Fruit fly (Drosophila melanogaster) whole organism, embryonic: ENCODE results near the gene CG14221.

Source experiments
- Atf6 ChIP-seq: fragments of 200-800 bp; sonication (Bioruptor generic); IDR thresholded peaks from 2 replicates; pipeline ENCODE4 v1.3.6; 2022; ENCODE audit warnings: missing biosample characterization, missing genetic modification characterization
- B-H2 ChIP-seq: fragments of 200-800 bp; sonication (Bioruptor generic); optimal IDR thresholded peaks from 2 replicates; lab custom pipeline; 2018; ENCODE audit warnings: missing biosample characterization, mild to moderate bottlenecking, missing genetic modification characterization
- C15 ChIP-seq: fragments of 200-800 bp; sonication (Bioruptor generic); IDR thresholded peaks from 3 replicates; pipeline ENCODE4 v1.3.6; 2022; ENCODE audit warnings: missing biosample characterization, missing genetic modification characterization
- CG1024 ChIP-seq: fragments of 200-800 bp; sonication (Bioruptor generic); IDR thresholded peaks from 2 replicates; pipeline ENCODE4 v1.3.6; 2022; ENCODE audit warnings: missing biosample characterization, missing genetic modification characterization
- CG10274 ChIP-seq: fragments of 200-800 bp; sonication (Bioruptor generic); optimal IDR thresholded peaks from 3 replicates; lab custom pipeline; 2017; ENCODE audit warnings: missing biosample characterization, mild to moderate bottlenecking, missing genetic modification characterization
- CG10979 ChIP-seq: fragments of 200-800 bp; sonication (Bioruptor generic); optimal IDR thresholded peaks from 2 replicates; lab custom pipeline; 2018; ENCODE audit warnings: missing biosample characterization, mild to moderate bottlenecking, missing genetic modification characterization, moderate library complexity
- CG11247 ChIP-seq: fragments of 200-800 bp; sonication (Bioruptor generic); IDR thresholded peaks from 2 replicates; pipeline ENCODE4 v1.3.6; 2022; ENCODE audit warnings: missing biosample characterization, missing genetic modification characterization
- CG11695 ChIP-seq: fragments of 200-800 bp; sonication (Bioruptor generic); IDR thresholded peaks from 3 replicates; pipeline ENCODE4 v1.3.6; 2022; ENCODE audit warnings: missing biosample characterization, missing genetic modification characterization
- CG15073 ChIP-seq: fragments of 200-800 bp; sonication (Bioruptor generic); optimal IDR thresholded peaks from 2 replicates; lab custom pipeline; 2016; ENCODE audit warnings: missing biosample characterization, missing genetic modification characterization
- CG16779 ChIP-seq: fragments of 200-800 bp; sonication (Bioruptor generic); IDR thresholded peaks from 2 replicates; pipeline ENCODE4 v1.3.6; 2022; ENCODE audit warnings: missing biosample characterization, missing genetic modification characterization
- CG16815 ChIP-seq: fragments of 200-800 bp; sonication (Bioruptor generic); optimal IDR thresholded peaks from 3 replicates; lab custom pipeline; 2017; ENCODE audit warnings: missing biosample characterization, mild to moderate bottlenecking, missing genetic modification characterization
- CG17385 ChIP-seq: fragments of 200-800 bp; sonication (Bioruptor generic); optimal IDR thresholded peaks from 3 replicates; lab custom pipeline; 2018; ENCODE audit warnings: missing biosample characterization, mild to moderate bottlenecking, missing genetic modification characterization
- CG18011 ChIP-seq: fragments of 200-800 bp; sonication (Bioruptor generic); optimal IDR thresholded peaks from 2 replicates; lab custom pipeline; 2017; ENCODE audit warnings: missing biosample characterization, missing genetic modification characterization, mild to moderate bottlenecking, moderate library complexity, missing genotype
- CG18262 ChIP-seq: fragments of 200-800 bp; optimal IDR thresholded peaks from 3 replicates; lab custom pipeline; 2019; ENCODE audit warnings: missing biosample characterization, mild to moderate bottlenecking, missing genetic modification characterization, moderate library complexity
- CG4328 ChIP-seq: fragments of 200-800 bp; sonication (Bioruptor generic); optimal IDR thresholded peaks from 3 replicates; lab custom pipeline; 2017; ENCODE audit warnings: missing biosample characterization, missing genetic modification reagents, missing genetic modification characterization
- CG4854 ChIP-seq: fragments of 200-800 bp; sonication (Bioruptor generic); optimal IDR thresholded peaks from 2 replicates; lab custom pipeline; 2016; ENCODE audit warnings: missing biosample characterization, missing genetic modification characterization, inconsistent platforms
- CG5245 ChIP-seq: fragments of 200-800 bp; sonication (Bioruptor generic); optimal IDR thresholded peaks from 3 replicates; lab custom pipeline; 2016; ENCODE audit warnings: missing biosample characterization, missing genetic modification characterization
- CG7839 ChIP-seq: fragments of 200-800 bp; sonication (Bioruptor generic); optimal IDR thresholded peaks from 3 replicates; lab custom pipeline; 2018; ENCODE audit warnings: missing biosample characterization, mild to moderate bottlenecking, missing genetic modification characterization, moderate library complexity
- CG7987 ChIP-seq: fragments of 200-800 bp; sonication (Bioruptor generic); optimal IDR thresholded peaks from 2 replicates; lab custom pipeline; 2018; ENCODE audit warnings: missing biosample characterization, mild to moderate bottlenecking, missing genetic modification characterization, moderate library complexity
- CG8388 ChIP-seq: fragments of 200-800 bp; sonication (Bioruptor generic); optimal IDR thresholded peaks from 2 replicates; lab custom pipeline; 2019; ENCODE audit warnings: missing biosample characterization, mild to moderate bottlenecking, missing genetic modification characterization, moderate library complexity
- CG9609 ChIP-seq: fragments of 200-800 bp; sonication (Bioruptor generic); optimal IDR thresholded peaks from 3 replicates; lab custom pipeline; 2016; ENCODE audit warnings: missing biosample characterization, missing genetic modification characterization
- Deaf1 ChIP-seq: fragments of 200-800 bp; optimal IDR thresholded peaks from 3 replicates; lab custom pipeline; 2019; ENCODE audit warnings: missing biosample characterization, mild to moderate bottlenecking, missing genetic modification characterization, moderate library complexity
- E2f1 ChIP-seq: fragments of 200-800 bp; sonication (Bioruptor generic); IDR thresholded peaks from 2 replicates; pipeline ENCODE4 v1.3.6; 2022; ENCODE audit warnings: missing biosample characterization, missing genetic modification characterization
- Eip74EF ChIP-seq, 2 experiments: fragments of 200-800 bp in 1 of 2; fragments of >200 bp in 1 of 2; sonication (Bioruptor generic) in 1 of 2; optimal IDR thresholded peaks; 2 replicates each; lab custom pipeline; 2017 to 2019; ENCODE audit warnings: missing biosample characterization in 2 of 2, missing genetic modification characterization in 2 of 2, mild to moderate bottlenecking in 1 of 2, moderate library complexity in 1 of 2
- HHEX ChIP-seq: fragments of 200-800 bp; sonication (Bioruptor generic); optimal IDR thresholded peaks from 3 replicates; lab custom pipeline; 2017; ENCODE audit warnings: missing biosample characterization, mild to moderate bottlenecking, missing genetic modification characterization, missing genetic modification reagents
- Lhr ChIP-seq: fragments of 200-800 bp; sonication (Bioruptor generic); optimal IDR thresholded peaks from 3 replicates; lab custom pipeline; 2017; ENCODE audit warnings: mild to moderate bottlenecking, missing biosample characterization, missing genetic modification reagents, missing genetic modification characterization
- Sin3A ChIP-seq: fragments of >200 bp; optimal IDR thresholded peaks from 2 replicates; lab custom pipeline; 2018
- Ssrp ChIP-seq: fragments of 200-800 bp; sonication (Bioruptor generic); optimal IDR thresholded peaks from 2 replicates; lab custom pipeline; 2018; ENCODE audit warnings: missing biosample characterization, mild to moderate bottlenecking, missing genetic modification characterization, moderate library complexity
- Taf1 ChIP-seq: fragments of 200-800 bp; sonication (Bioruptor generic); IDR thresholded peaks from 2 replicates; pipeline ENCODE4 v1.3.6; 2022; ENCODE audit warnings: missing biosample characterization, missing genetic modification characterization
- aop ChIP-seq: fragments of 200-800 bp; sonication (Bioruptor generic); IDR thresholded peaks from 2 replicates; pipeline ENCODE4 v1.3.6; 2022; ENCODE audit warnings: missing biosample characterization, missing genetic modification characterization
- bigmax ChIP-seq: fragments of 200-800 bp; sonication (Bioruptor generic); optimal IDR thresholded peaks from 2 replicates; lab custom pipeline; 2018; ENCODE audit warnings: missing biosample characterization, mild to moderate bottlenecking, missing genetic modification characterization
- bowl ChIP-seq: fragments of 200-800 bp; sonication (Bioruptor generic); IDR thresholded peaks from 2 replicates; pipeline ENCODE4 v1.3.6; 2022; ENCODE audit warnings: missing biosample characterization, missing genetic modification characterization
- cas ChIP-seq: fragments of 200-800 bp; sonication (Bioruptor generic); IDR thresholded peaks from 2 replicates; pipeline ENCODE4 v1.3.6; 2022; ENCODE audit warnings: missing biosample characterization, missing genetic modification characterization
- cg ChIP-seq: fragments of 200-800 bp; sonication (Bioruptor generic); optimal IDR thresholded peaks from 3 replicates; lab custom pipeline; 2019; ENCODE audit warnings: missing biosample characterization, mild to moderate bottlenecking, missing genetic modification characterization, moderate library complexity
- croc ChIP-seq: fragments of 200-800 bp; sonication (Bioruptor generic); conservative IDR thresholded peaks from 3 replicates; pipeline ENCODE4 v1.3.6; 2022; ENCODE audit warnings: missing biosample characterization, missing genetic modification characterization
- dmrt99B ChIP-seq: fragments of 200-800 bp; sonication (Bioruptor generic); optimal IDR thresholded peaks from 2 replicates; lab custom pipeline; 2018; ENCODE audit warnings: missing biosample characterization, mild to moderate bottlenecking, missing genetic modification characterization, moderate library complexity
- grau ChIP-seq: fragments of 200-800 bp; optimal IDR thresholded peaks from 3 replicates; lab custom pipeline; 2019; ENCODE audit warnings: missing biosample characterization, mild to moderate bottlenecking, missing genetic modification characterization, moderate library complexity
- insv ChIP-seq, 2 experiments: fragments of 200-800 bp; sonication (Bioruptor generic); optimal IDR thresholded peaks; 3 replicates each; lab custom pipeline; 2016 to 2018; ENCODE audit warnings: missing biosample characterization in 2 of 2, missing genetic modification characterization in 2 of 2
- mam ChIP-seq: fragments of 200-800 bp; sonication (Bioruptor generic); optimal IDR thresholded peaks from 3 replicates; lab custom pipeline; 2016; ENCODE audit warnings: missing biosample characterization, missing genetic modification characterization
- nau ChIP-seq: fragments of 200-800 bp; sonication (Bioruptor generic); optimal IDR thresholded peaks from 3 replicates; lab custom pipeline; 2017; ENCODE audit warnings: missing biosample characterization, mild to moderate bottlenecking, missing genetic modification characterization, missing genetic modification reagents
- nom ChIP-seq: fragments of 200-800 bp; sonication (Bioruptor generic); optimal IDR thresholded peaks from 2 replicates; lab custom pipeline; 2017; ENCODE audit warnings: missing biosample characterization, missing genetic modification characterization, mild to moderate bottlenecking, moderate library complexity, missing genetic modification reagents
- pnt ChIP-seq: fragments of 200-800 bp; sonication (Bioruptor generic); optimal IDR thresholded peaks from 3 replicates; lab custom pipeline; 2016; ENCODE audit warnings: missing biosample characterization, missing genetic modification characterization
- prd ChIP-seq, 3 experiments: fragments of >200 bp in 2 of 3; fragments of 200-800 bp in 1 of 3; sonication (Bioruptor generic) in 1 of 3; optimal IDR thresholded peaks in 2 of 3; IDR thresholded peaks in 1 of 3; 2 replicates in 2 of 3; 3 replicates in 1 of 3; pipeline versions ENCODE4 v1.3.6 to Lab custom; 2017 to 2022; ENCODE audit warnings: missing biosample characterization in 1 of 3, missing genetic modification characterization in 1 of 3
- ranshi ChIP-seq: fragments of 200-800 bp; sonication (Bioruptor generic); IDR thresholded peaks from 2 replicates; pipeline ENCODE4 v1.3.6; 2022; ENCODE audit warnings: missing biosample characterization, missing genetic modification characterization
- seq ChIP-seq: fragments of 200-800 bp; sonication (Bioruptor generic); IDR thresholded peaks from 2 replicates; pipeline ENCODE4 v1.3.6; 2022; ENCODE audit warnings: missing biosample characterization, missing genetic modification characterization
- ssp ChIP-seq: fragments of 200-800 bp; sonication (Bioruptor generic); IDR thresholded peaks from 2 replicates; pipeline ENCODE4 v1.3.6; 2022; ENCODE audit warnings: missing biosample characterization, missing genetic modification characterization
- stwl ChIP-seq: fragments of 200-800 bp; sonication (Bioruptor generic); optimal IDR thresholded peaks from 3 replicates; lab custom pipeline; 2018; ENCODE audit warnings: missing biosample characterization, mild to moderate bottlenecking, missing genetic modification characterization, moderate library complexity
- unc-4 ChIP-seq: fragments of 200-800 bp; sonication (Bioruptor generic); IDR thresholded peaks from 2 replicates; pipeline ENCODE4 v1.3.6; 2022; ENCODE audit warnings: missing biosample characterization, missing genetic modification characterization; ENCODE audit not compliant: partially characterized antibody
- vvl ChIP-seq: fragments of 200-800 bp; sonication (Bioruptor generic); IDR thresholded peaks from 2 replicates; pipeline ENCODE4 v1.3.6; 2022; ENCODE audit warnings: missing biosample characterization, missing genetic modification characterization

Gene CG14221

DNA sequence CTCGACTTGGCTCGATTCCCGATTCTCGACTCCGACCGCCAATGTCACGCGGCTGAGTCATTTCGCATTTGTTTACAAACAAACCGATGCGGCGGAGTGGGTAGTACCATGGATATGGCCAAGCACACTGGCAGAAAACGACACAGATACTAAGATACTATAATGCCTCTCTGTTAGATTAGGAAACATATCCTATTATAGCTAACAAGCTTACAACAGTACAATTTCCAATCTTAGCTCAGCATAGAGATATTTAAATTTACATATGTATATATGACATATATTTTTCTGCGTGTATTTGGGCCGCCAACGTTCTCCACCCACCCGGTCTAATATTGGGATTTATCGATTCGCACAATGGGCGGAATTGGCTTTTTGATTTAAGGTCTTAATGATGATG is 17.1 kb downstream of the CG14221 start (continued):
- TF ChIP-seq CG10274 (peak; percentile 43), CG9609 (GFP tag; lab: Kevin White, UChicago) (no peak), CG18011 (peak; percentile 26), CG17385 (GFP tag; lab: Kevin White, UChicago) (peak; percentile 69), bowl (GFP tag; lab: Robert Waterston, UW) (0 out of 2 replicates have a peak, but pooled peaks have one; percentile 24), bigmax (no peak), nau (GFP tag; lab: Kevin White, UChicago) (peak; percentile 59), Taf1 (GFP tag; lab: Robert Waterston, UW) (peak; percentile 82), CG5245 (GFP tag; lab: Kevin White, UChicago) (peak; percentile 59), dmrt99B (tag; lab: Kevin White, UChicago) (peak; percentile 85), nom (GFP tag; lab: Kevin White, UChicago) (peak; percentile 21), CG16815 (GFP tag; lab: Kevin White, UChicago) (peak; percentile 31), B-H2 (GFP tag; lab: Kevin White, UChicago) (peak; percentile 46), C15 (0 out of 3 replicates have a peak, but pooled peaks have one; percentile 61), E2f1 (peak; percentile 70), grau (tag; lab: Kevin White, UChicago) (peak; percentile 78), ssp (GFP tag; lab: Robert Waterston, UW) (peak; percentile 59), Eip74EF (GFP tag; optimal IDR thresholded peaks at IDR 0.05; lab: Kevin White, UChicago) (peak in 1 of 2 experiments; percentile 55), CG10979 (peak; percentile 65), pnt (GFP tag; lab: Kevin White, UChicago) (peak; percentile 43), aop (GFP tag; lab: Robert Waterston, UW) (peak; percentile 52; the same call in 1 of the 2 replicates), seq (GFP tag; lab: Robert Waterston, UW) (peak; percentile 76), CG4328 (GFP tag; lab: Kevin White, UChicago) (peak; percentile 49), Sin3A (lab: Kevin White, UChicago) (no peak), vvl (GFP tag; lab: Robert Waterston, UW) (peak; percentile 91), CG16779 (GFP tag; lab: Robert Waterston, UW) (0 out of 2 replicates have a peak, but pooled peaks have one; percentile 27), insv (GFP tag; optimal IDR thresholded peaks at IDR 0.05; lab: Kevin White, UChicago) (no peak), mam (GFP tag; lab: Kevin White, UChicago) (peak; percentile 75), CG7987 (no peak), CG11695 (GFP tag; lab: Robert Waterston, UW) (peak; percentile 65; the same call in 2 of the 3 replicates), cas (GFP tag; lab: Robert Waterston, UW) (0 out of 2 replicates have a peak, but pooled peaks have one; percentile 38), HHEX (GFP tag; lab: Kevin White, UChicago) (peak; percentile 78), CG1024 (peak; percentile 46; the same call in 1 of the 2 replicates), prd (optimal IDR thresholded peaks at IDR 0.05; lab: Kevin White, UChicago) (no peak), prd (GFP tag; IDR thresholded peaks at IDR 0.05; lab: Robert Waterston, UW) (peak; percentile 87), croc (GFP tag; lab: Robert Waterston, UW) (peak; percentile 36; the same call in 1 of the 3 replicates), cg (GFP tag; lab: Kevin White, UChicago) (no peak), CG7839 (peak; percentile 87), CG4854 (GFP tag; lab: Kevin White, UChicago) (peak; percentile 45), Atf6 (GFP tag; lab: Robert Waterston, UW) (peak; percentile 89), stwl (no peak), Lhr (GFP tag; lab: Kevin White, UChicago) (peak; percentile 25), CG18262 (peak; percentile 65), Ssrp (tag; lab: Kevin White, UChicago) (peak; percentile 53), CG11247 (GFP tag; lab: Robert Waterston, UW) (peak; percentile 77), ranshi (GFP tag; lab: Robert Waterston, UW) (peak; percentile 80; the same call in 1 of the 2 replicates), unc-4 (GFP tag; lab: Robert Waterston, UW) (no peak), Deaf1 (tag; lab: Kevin White, UChicago) (peak; percentile 50), CG8388 (peak; percentile 56), CG15073 (no peak)
